Worm (Caenorhabditis elegans) whole organism, L2 larva: ENCODE measurements around the gene F36H1.11.

Source experiments
- ama-1 ChIP-seq: fragments of 150-350 bp; optimal IDR thresholded peaks from 2 replicates; lab custom pipeline; 2018; ENCODE audit warnings: inconsistent platforms
- dmd-4 ChIP-seq: sonication (generic microtip); optimal IDR thresholded peaks from 2 replicates; lab custom pipeline; 2017; ENCODE audit warnings: missing biosample characterization, missing genetic modification characterization
- egl-27 ChIP-seq: sonication (generic microtip); optimal IDR thresholded peaks from 3 replicates; lab custom pipeline; 2017; ENCODE audit warnings: missing biosample characterization, missing genetic modification reagents, missing genetic modification characterization
- fos-1 ChIP-seq: fragments of 150-350 bp; optimal IDR thresholded peaks from 2 replicates; lab custom pipeline; 2014; ENCODE audit warnings: missing biosample characterization, missing genetic modification characterization
- lin-11 ChIP-seq: fragments of 150-350 bp; sonication (generic microtip); optimal IDR thresholded peaks from 2 replicates; lab custom pipeline; 2014; ENCODE audit warnings: missing biosample characterization, missing genetic modification characterization, inconsistent platforms, mixed read lengths
- lin-13 ChIP-seq: fragments of 150-350 bp; optimal IDR thresholded peaks from 2 replicates; lab custom pipeline; 2014; ENCODE audit warnings: missing biosample characterization, missing genetic modification reagents, missing genetic modification characterization
- lsy-2 ChIP-seq, 2 experiments: fragments of 150-350 bp in 1 of 2; sonication (generic microtip) in 1 of 2; optimal IDR thresholded peaks; 2 replicates each; lab custom pipeline; 2014 to 2017; ENCODE audit warnings: missing biosample characterization in 2 of 2, missing genetic modification characterization in 2 of 2
- mdl-1 ChIP-seq, 2 experiments: fragments of 150-350 bp in 1 of 2; sonication (generic microtip) in 1 of 2; optimal IDR thresholded peaks; 2 replicates each; lab custom pipeline; 2017; ENCODE audit warnings: missing biosample characterization in 2 of 2, missing genetic modification characterization in 2 of 2
- nhr-11 ChIP-seq: fragments of 150-350 bp; optimal IDR thresholded peaks from 2 replicates; lab custom pipeline; 2014; ENCODE audit warnings: missing biosample characterization, missing genetic modification characterization
- nhr-23 ChIP-seq: fragments of 150-350 bp; optimal IDR thresholded peaks from 2 replicates; lab custom pipeline; 2014; ENCODE audit warnings: missing biosample characterization, missing genetic modification reagents, missing genetic modification characterization
- nhr-77 ChIP-seq: fragments of 150-350 bp; optimal IDR thresholded peaks from 2 replicates; lab custom pipeline; 2014; ENCODE audit warnings: missing biosample characterization, missing genetic modification characterization
- snpc-4 ChIP-seq: fragments of 150-350 bp; optimal IDR thresholded peaks from 2 replicates; lab custom pipeline; 2014; ENCODE audit warnings: missing biosample characterization, missing genetic modification characterization
- unc-39 ChIP-seq: fragments of 150-350 bp; optimal IDR thresholded peaks from 2 replicates; lab custom pipeline; 2014; ENCODE audit warnings: missing biosample characterization, missing genetic modification characterization

ce11 chrIV:11051963-11052362 is 3.0 kb downstream of the F36H1.11 start:
- TF ChIP-seq mdl-1 (tag; optimal IDR thresholded peaks at IDR 0.05; lab: Kevin White, UChicago) = no peak
- no peak for TF ChIP-seq dmd-4
- TF ChIP-seq ama-1 (lab: Kevin White, UChicago) = no peak
- no peak for TF ChIP-seq snpc-4 (tag; lab: Kevin White, UChicago)
- TF ChIP-seq lin-13 (GFP tag; lab: Kevin White, UChicago) = no peak
- TF ChIP-seq nhr-11 = no peak
- TF ChIP-seq nhr-23 (tag; lab: Kevin White, UChicago) = no peak
- no peak for TF ChIP-seq nhr-77 (tag; lab: Kevin White, UChicago)
- no peak for TF ChIP-seq fos-1 (tag; lab: Kevin White, UChicago)
- TF ChIP-seq egl-27 (tag; lab: Kevin White, UChicago) = no peak
- no peak for TF ChIP-seq unc-39 (tag; lab: Kevin White, UChicago)
- no peak for TF ChIP-seq lsy-2 (tag; optimal IDR thresholded peaks at IDR 0.05; lab: Kevin White, UChicago)
- TF ChIP-seq lin-11 (tag; lab: Kevin White, UChicago) = no peak
